Worm (Caenorhabditis elegans) whole organism, late embryonic: ENCODE results near the gene F42A6.1.

Experiments used
- C08G9.2 ChIP-seq: sonication (generic microtip); optimal IDR thresholded peaks from 2 replicates; lab custom pipeline; 2016; ENCODE audit warnings: mild to moderate bottlenecking, missing genetic modification characterization, moderate library complexity, missing compliant biosample characterization
- K09A11.1 ChIP-seq: sonication (generic microtip); optimal IDR thresholded peaks from 2 replicates; lab custom pipeline; 2017; ENCODE audit warnings: antibody characterized with exemption, mild to moderate bottlenecking, missing genetic modification characterization, missing compliant biosample characterization; ENCODE audit not compliant: insufficient read depth
- Y22D7AL.16 ChIP-seq: sonication (generic microtip); optimal IDR thresholded peaks from 2 replicates; lab custom pipeline; 2016; ENCODE audit warnings: missing genetic modification characterization, missing compliant biosample characterization
- ahr-1 ChIP-seq: sonication (generic microtip); optimal IDR thresholded peaks from 2 replicates; lab custom pipeline; 2016; ENCODE audit warnings: missing genetic modification characterization, missing compliant biosample characterization
- ceh-14 ChIP-seq: sonication (generic microtip); optimal IDR thresholded peaks from 2 replicates; lab custom pipeline; 2016; ENCODE audit warnings: missing genotype, missing genetic modification characterization, missing compliant biosample characterization
- ceh-18 ChIP-seq: sonication (generic microtip); optimal IDR thresholded peaks from 2 replicates; lab custom pipeline; 2016; ENCODE audit warnings: missing genetic modification characterization, missing compliant biosample characterization
- ceh-2 ChIP-seq: sonication (generic microtip); optimal IDR thresholded peaks from 2 replicates; lab custom pipeline; 2016; ENCODE audit warnings: missing genotype, missing genetic modification characterization, missing compliant biosample characterization
- ceh-22 ChIP-seq: sonication (generic microtip); optimal IDR thresholded peaks from 2 replicates; lab custom pipeline; 2017; ENCODE audit warnings: missing biosample characterization, missing genetic modification characterization
- ceh-30 ChIP-seq: fragments of 150-350 bp; optimal IDR thresholded peaks from 2 replicates; lab custom pipeline; 2014; ENCODE audit warnings: missing biosample characterization, missing genetic modification characterization
- ceh-31 ChIP-seq: sonication (generic microtip); optimal IDR thresholded peaks from 2 replicates; lab custom pipeline; 2016; ENCODE audit warnings: missing genetic modification characterization, missing compliant biosample characterization
- ceh-34 ChIP-seq: sonication (generic microtip); optimal IDR thresholded peaks from 2 replicates; lab custom pipeline; 2016; ENCODE audit warnings: mild to moderate bottlenecking, missing genetic modification characterization, missing compliant biosample characterization
- ceh-48 ChIP-seq: sonication (generic microtip); optimal IDR thresholded peaks from 2 replicates; lab custom pipeline; 2016; ENCODE audit warnings: missing genetic modification characterization, inconsistent platforms, missing compliant biosample characterization
- dmd-4 ChIP-seq: sonication (generic microtip); optimal IDR thresholded peaks from 2 replicates; lab custom pipeline; 2016; ENCODE audit warnings: borderline replicate concordance, missing genetic modification characterization, missing compliant biosample characterization
- ets-4 ChIP-seq: sonication (generic microtip); optimal IDR thresholded peaks from 2 replicates; lab custom pipeline; 2016; ENCODE audit warnings: missing genetic modification characterization, missing compliant biosample characterization
- fax-1 ChIP-seq: sonication (generic microtip); optimal IDR thresholded peaks from 2 replicates; lab custom pipeline; 2016; ENCODE audit warnings: missing genotype, missing genetic modification characterization, missing compliant biosample characterization
- fkh-6 ChIP-seq: sonication (generic microtip); optimal IDR thresholded peaks from 2 replicates; lab custom pipeline; 2016; ENCODE audit warnings: missing genetic modification characterization, missing compliant biosample characterization
- hlh-15 ChIP-seq: sonication (generic microtip); optimal IDR thresholded peaks from 2 replicates; lab custom pipeline; 2016; ENCODE audit warnings: missing genetic modification characterization, missing compliant biosample characterization
- hlh-30 ChIP-seq: sonication (generic microtip); optimal IDR thresholded peaks from 2 replicates; lab custom pipeline; 2017; ENCODE audit warnings: antibody characterized with exemption, missing genetic modification characterization, missing compliant biosample characterization; ENCODE audit not compliant: insufficient read depth
- hlh-6 ChIP-seq: sonication (generic microtip); optimal IDR thresholded peaks from 2 replicates; lab custom pipeline; 2016; ENCODE audit warnings: missing genotype, missing genetic modification characterization, missing compliant biosample characterization
- hlh-8 ChIP-seq: sonication (generic microtip); optimal IDR thresholded peaks from 2 replicates; lab custom pipeline; 2016; ENCODE audit warnings: missing genotype, missing genetic modification characterization, missing compliant biosample characterization
- lin-11 ChIP-seq: fragments of 200-800 bp; sonication (Bioruptor generic); optimal IDR thresholded peaks from 2 replicates; lab custom pipeline; 2018; ENCODE audit warnings: mild to moderate bottlenecking, missing genetic modification characterization, missing compliant biosample characterization
- madf-2 ChIP-seq: sonication (generic microtip); optimal IDR thresholded peaks from 2 replicates; lab custom pipeline; 2017; ENCODE audit warnings: missing genetic modification characterization, missing compliant biosample characterization
- nfya-1 ChIP-seq: sonication (generic microtip); optimal IDR thresholded peaks from 2 replicates; lab custom pipeline; 2017; ENCODE audit warnings: missing genetic modification characterization, mild to moderate bottlenecking, missing compliant biosample characterization, antibody characterized with exemption, moderate library complexity
- nhr-11 ChIP-seq: fragments of 150-350 bp; optimal IDR thresholded peaks from 2 replicates; lab custom pipeline; 2014; ENCODE audit warnings: missing biosample characterization, missing genetic modification characterization
- nhr-232 ChIP-seq: sonication (generic microtip); optimal IDR thresholded peaks from 2 replicates; lab custom pipeline; 2016; ENCODE audit warnings: missing genetic modification characterization, missing compliant biosample characterization
- npax-4 ChIP-seq: sonication (generic microtip); optimal IDR thresholded peaks from 2 replicates; lab custom pipeline; 2016; ENCODE audit warnings: missing genetic modification characterization, missing compliant biosample characterization
- odd-2 ChIP-seq: sonication (generic microtip); optimal IDR thresholded peaks from 2 replicates; lab custom pipeline; 2017; ENCODE audit warnings: antibody characterized with exemption, mild to moderate bottlenecking, missing genetic modification characterization, missing compliant biosample characterization
- pag-3 ChIP-seq: sonication (generic microtip); optimal IDR thresholded peaks from 2 replicates; lab custom pipeline; 2016; ENCODE audit warnings: missing compliant biosample characterization, missing genetic modification characterization, borderline replicate concordance
- pat-9 ChIP-seq: fragments of 200-800 bp; sonication (Bioruptor generic); optimal IDR thresholded peaks from 2 replicates; lab custom pipeline; 2018; ENCODE audit warnings: mild to moderate bottlenecking, missing genetic modification characterization, moderate library complexity, missing compliant biosample characterization
- pha-2 ChIP-seq: sonication (generic microtip); optimal IDR thresholded peaks from 2 replicates; lab custom pipeline; 2017; ENCODE audit warnings: mild to moderate bottlenecking, missing genetic modification characterization, missing compliant biosample characterization
- pha-4 ChIP-seq: fragments of 150-350 bp; optimal IDR thresholded peaks from 2 replicates; lab custom pipeline; 2018; ENCODE audit warnings: missing biosample characterization, missing genetic modification reagents, missing genetic modification characterization
- pqm-1 ChIP-seq: sonication (generic microtip); optimal IDR thresholded peaks from 2 replicates; lab custom pipeline; 2016; ENCODE audit warnings: missing genetic modification characterization, missing compliant biosample characterization
- ref-2 ChIP-seq: sonication (generic microtip); optimal IDR thresholded peaks from 2 replicates; lab custom pipeline; 2016; ENCODE audit warnings: missing genetic modification characterization, missing compliant biosample characterization
- rnt-1 ChIP-seq: sonication (generic microtip); optimal IDR thresholded peaks from 2 replicates; lab custom pipeline; 2016; ENCODE audit warnings: missing genetic modification characterization, missing compliant biosample characterization
- sdc-2 ChIP-seq: sonication (generic microtip); optimal IDR thresholded peaks from 2 replicates; lab custom pipeline; 2016; ENCODE audit warnings: missing genotype, missing genetic modification characterization, missing compliant biosample characterization
- tbx-2 ChIP-seq: sonication (generic microtip); optimal IDR thresholded peaks from 2 replicates; lab custom pipeline; 2016; ENCODE audit warnings: missing genetic modification characterization, missing compliant biosample characterization
- tbx-7 ChIP-seq: sonication (generic microtip); optimal IDR thresholded peaks from 2 replicates; lab custom pipeline; 2016; ENCODE audit warnings: missing genotype, missing genetic modification characterization, missing compliant biosample characterization
- unc-3 ChIP-seq, 2 experiments: fragments of 200-800 bp in 1 of 2; sonication (Bioruptor generic) in 1 of 2; sonication (generic microtip) in 1 of 2; conservative IDR thresholded peaks in 1 of 2; optimal IDR thresholded peaks in 1 of 2; 2 replicates each; pipeline versions ENCODE4 v1.3.6 to Lab custom; 2016 to 2022; ENCODE audit warnings: missing compliant biosample characterization in 2 of 2, missing genetic modification characterization in 2 of 2, missing genetic modification reagents in 1 of 2
- unc-42 ChIP-seq: sonication (generic microtip); optimal IDR thresholded peaks from 2 replicates; lab custom pipeline; 2016; ENCODE audit warnings: missing genotype, missing genetic modification characterization, missing compliant biosample characterization
- unc-55 ChIP-seq: sonication (generic microtip); optimal IDR thresholded peaks from 2 replicates; lab custom pipeline; 2017; ENCODE audit warnings: missing biosample characterization, missing genetic modification reagents, missing genetic modification characterization
- unc-86 ChIP-seq: sonication (generic microtip); optimal IDR thresholded peaks from 2 replicates; lab custom pipeline; 2016; ENCODE audit warnings: missing genetic modification characterization, missing compliant biosample characterization
- zip-5 ChIP-seq: sonication (generic microtip); optimal IDR thresholded peaks from 2 replicates; lab custom pipeline; 2016; ENCODE audit warnings: missing genetic modification characterization, missing compliant biosample characterization

The F42A6.1 gene

ce11 chrIV:3384593-3384992 is 29.7 kb downstream of the F42A6.1 start:
- TF ChIP-seq pag-3 (tag; lab: Kevin White, UChicago) (no peak), ceh-2 (tag; lab: Kevin White, UChicago) (peak; percentile 44), pqm-1 (tag; lab: Kevin White, UChicago) (peak; percentile 5), pha-2 (tag; lab: Kevin White, UChicago) (no peak), ceh-18 (peak; percentile 77), nhr-11 (tag; lab: Kevin White, UChicago) (no peak), sdc-2 (tag; lab: Kevin White, UChicago) (no peak), fax-1 (tag; lab: Kevin White, UChicago) (no peak), pha-4 (tag; lab: Kevin White, UChicago) (no peak), ceh-31 (tag; lab: Kevin White, UChicago) (peak; percentile 78), nfya-1 (tag; lab: Kevin White, UChicago) (peak; percentile 85), odd-2 (tag; lab: Kevin White, UChicago) (no peak), hlh-15 (tag; lab: Kevin White, UChicago) (no peak), ceh-22 (tag; lab: Kevin White, UChicago) (no peak), unc-55 (GFP tag; lab: Kevin White, UChicago) (peak; percentile 47), npax-4 (tag; lab: Kevin White, UChicago) (no peak), fkh-6 (tag; lab: Kevin White, UChicago) (no peak), hlh-30 (peak; percentile 99), zip-5 (tag; lab: Kevin White, UChicago) (no peak), dmd-4 (tag; lab: Kevin White, UChicago) (no peak), ref-2 (no peak), Y22D7AL.16 (no peak), ceh-34 (tag; lab: Kevin White, UChicago) (peak; percentile 79), nhr-232 (tag; lab: Kevin White, UChicago) (no peak), unc-86 (tag; lab: Kevin White, UChicago) (no peak), ceh-30 (no peak), tbx-7 (tag; lab: Kevin White, UChicago) (no peak), unc-42 (tag; lab: Kevin White, UChicago) (peak; percentile 88), ceh-48 (tag; lab: Kevin White, UChicago) (peak; percentile 10), ceh-14 (tag; lab: Kevin White, UChicago) (no peak), K09A11.1 (tag; lab: Kevin White, UChicago) (no peak), pat-9 (tag; lab: Kevin White, UChicago) (no peak), rnt-1 (tag; lab: Kevin White, UChicago) (peak; percentile 65), unc-3 (GFP tag; conservative IDR thresholded peaks at IDR 0.05; lab: Robert Waterston, UW) (no peak), unc-3 (tag; optimal IDR thresholded peaks at IDR 0.05; lab: Kevin White, UChicago) (no peak), tbx-2 (tag; lab: Kevin White, UChicago) (peak; percentile 56), C08G9.2 (tag; lab: Kevin White, UChicago) (peak; percentile 37), lin-11 (tag; lab: Kevin White, UChicago) (no peak), hlh-6 (tag; lab: Kevin White, UChicago) (no peak), madf-2 (no peak), ets-4 (tag; lab: Kevin White, UChicago) (no peak), ahr-1 (tag; lab: Kevin White, UChicago) (no peak), hlh-8 (peak; percentile 43)
